Fruit fly (Drosophila melanogaster): ENCODE data around the gene Ifrd1.

DNA sequence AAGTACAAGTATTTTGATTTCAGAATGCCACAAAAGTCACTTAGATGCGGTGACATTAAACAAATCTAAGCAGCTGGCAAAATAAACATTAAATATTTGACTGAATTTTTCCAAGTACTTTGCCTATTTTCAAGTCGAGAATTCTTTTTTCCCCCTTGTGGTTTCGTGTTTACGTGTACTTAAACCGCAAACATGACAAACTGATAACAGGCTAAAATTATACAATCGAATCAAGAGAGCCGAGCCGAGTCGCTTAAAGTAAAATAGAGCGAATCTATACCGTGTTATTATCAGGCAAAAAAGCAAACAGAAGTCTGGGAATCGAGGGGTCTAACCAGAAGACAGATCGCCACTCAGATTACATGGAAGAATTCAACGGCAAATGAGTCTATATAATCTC is 31.8 kb upstream of the Ifrd1 start:
- TF ChIP-seq fd96Ca (GFP tag; IDR thresholded peaks at IDR 0.05) (no peak), CG10348 (GFP tag; IDR thresholded peaks at IDR 0.05) (no peak), Ets98B (GFP tag; IDR thresholded peaks at IDR 0.05) (no peak), CG13204 (GFP tag; optimal IDR thresholded peaks at IDR 0.05) (no peak), CG32121 (GFP tag; IDR thresholded peaks at IDR 0.05) (no peak), Pif1A (GFP tag; optimal IDR thresholded peaks at IDR 0.05) (no peak), CG4496 (GFP tag; IDR thresholded peaks at IDR 0.05) (no peak), CG9948 (tag; optimal IDR thresholded peaks at IDR 0.05) (no peak), Pif1B (GFP tag; optimal IDR thresholded peaks at IDR 0.05) (no peak), rn (GFP tag; IDR thresholded peaks at IDR 0.05) (no peak), CG17806 (tag; optimal IDR thresholded peaks at IDR 0.05) (no peak), CG8159 (tag; optimal IDR thresholded peaks at IDR 0.05) (no peak), EcR (GFP tag; optimal IDR thresholded peaks at IDR 0.05) (no peak)

Measured in whole organism, pupa.